Worm (Caenorhabditis elegans) whole organism, L1 larva: ENCODE results near the gene cest-6.
A peak's percentile ranks its signal among the peaks of the same experiment; 100 is the strongest.

Source experiments
- C04F5.9 ChIP-seq: sonication (generic microtip); optimal IDR thresholded peaks from 2 replicates; lab custom pipeline; 2016; ENCODE audit warnings: missing genetic modification characterization, missing compliant biosample characterization
- F16B12.6 ChIP-seq: fragments of 150-350 bp; optimal IDR thresholded peaks from 2 replicates; lab custom pipeline; 2014; ENCODE audit warnings: missing biosample characterization, missing genetic modification characterization
- Y116A8C.19 ChIP-seq: sonication (generic microtip); optimal IDR thresholded peaks from 2 replicates; lab custom pipeline; 2016; ENCODE audit warnings: missing compliant biosample characterization, missing genetic modification characterization, borderline replicate concordance
- alr-1 ChIP-seq: fragments of 200-800 bp; sonication (Bioruptor generic); optimal IDR thresholded peaks from 2 replicates; lab custom pipeline; 2018; ENCODE audit warnings: borderline replicate concordance, mild to moderate bottlenecking, missing genetic modification characterization, missing compliant biosample characterization
- aly-2 ChIP-seq: fragments of 150-350 bp; optimal IDR thresholded peaks from 2 replicates; lab custom pipeline; 2014; ENCODE audit warnings: missing biosample characterization, missing genetic modification characterization
- ceh-8 ChIP-seq: fragments of 200-800 bp; sonication (Bioruptor generic); optimal IDR thresholded peaks from 2 replicates; lab custom pipeline; 2018; ENCODE audit warnings: mild to moderate bottlenecking, missing genetic modification characterization, moderate library complexity, missing compliant biosample characterization
- ceh-82 ChIP-seq, 3 experiments: fragments of 150-350 bp in 1 of 3; sonication (generic microtip) in 2 of 3; optimal IDR thresholded peaks; 2 replicates each; lab custom pipeline; 2014 to 2017; ENCODE audit warnings: missing biosample characterization in 3 of 3, missing genetic modification characterization in 3 of 3
- ceh-88 ChIP-seq: fragments of 200-800 bp; sonication (Bioruptor generic); IDR thresholded peaks from 2 replicates; pipeline ENCODE4 v1.3.6; 2022; ENCODE audit warnings: missing genetic modification characterization, missing compliant biosample characterization
- ceh-90 ChIP-seq: sonication (generic microtip); optimal IDR thresholded peaks from 2 replicates; lab custom pipeline; 2016; ENCODE audit warnings: missing genetic modification characterization, missing compliant biosample characterization
- ces-1 ChIP-seq: fragments of 150-350 bp; optimal IDR thresholded peaks from 2 replicates; lab custom pipeline; 2014; ENCODE audit warnings: missing biosample characterization, missing genetic modification reagents, missing genetic modification characterization
- dsc-1 ChIP-seq: sonication (generic microtip); optimal IDR thresholded peaks from 2 replicates; lab custom pipeline; 2016; ENCODE audit warnings: mild to moderate bottlenecking, missing genetic modification characterization, missing compliant biosample characterization
- efl-1 ChIP-seq, 4 experiments: fragments of 150-350 bp; optimal IDR thresholded peaks in 3 of 4; peaks in 1 of 4; 1 replicate in 1 of 4; 2 replicates in 3 of 4; lab custom pipeline; 2014; ENCODE audit warnings: missing biosample characterization in 2 of 4, missing genetic modification characterization in 2 of 4, missing genetic modification reagents in 2 of 4
- egl-13 ChIP-seq: sonication (generic microtip); optimal IDR thresholded peaks from 2 replicates; lab custom pipeline; 2016; ENCODE audit warnings: missing genotype, missing genetic modification reagents, missing genetic modification characterization, missing compliant biosample characterization
- egl-27 ChIP-seq, 2 experiments: fragments of 150-350 bp in 1 of 2; sonication (generic microtip); optimal IDR thresholded peaks; 3 replicates each; lab custom pipeline; 2017 to 2018; ENCODE audit warnings: missing biosample characterization in 2 of 2, missing genetic modification characterization in 2 of 2, missing genetic modification reagents in 2 of 2
- elt-3 ChIP-seq, 6 experiments: fragments of 150-350 bp in 1 of 6; sonication (generic microtip); optimal IDR thresholded peaks; 2 replicates each; lab custom pipeline; 2017 to 2018; ENCODE audit warnings: missing biosample characterization in 6 of 6, missing genetic modification characterization in 6 of 6, inconsistent platforms in 1 of 6
- fkh-10 ChIP-seq: sonication (generic microtip); optimal IDR thresholded peaks from 2 replicates; lab custom pipeline; 2017; ENCODE audit warnings: missing biosample characterization, missing genetic modification reagents, missing genetic modification characterization
- fkh-8 ChIP-seq: sonication (generic microtip); optimal IDR thresholded peaks from 2 replicates; lab custom pipeline; 2016; ENCODE audit warnings: mild to moderate bottlenecking, missing genetic modification characterization, missing compliant biosample characterization
- grh-1 ChIP-seq: fragments of 200-800 bp; sonication (Bioruptor generic); IDR thresholded peaks from 2 replicates; pipeline ENCODE4 v1.3.6; 2022; ENCODE audit warnings: missing genetic modification reagents, missing genetic modification characterization, missing compliant biosample characterization
- hlh-17 ChIP-seq: fragments of 200-800 bp; sonication (Bioruptor generic); optimal IDR thresholded peaks from 2 replicates; lab custom pipeline; 2018; ENCODE audit warnings: missing genetic modification characterization, mild to moderate bottlenecking, missing compliant biosample characterization, moderate library complexity, borderline replicate concordance
- hlh-4 ChIP-seq: sonication (generic microtip); optimal IDR thresholded peaks from 2 replicates; lab custom pipeline; 2016; ENCODE audit warnings: mild to moderate bottlenecking, missing genetic modification characterization, missing compliant biosample characterization
- hpl-2 ChIP-seq: fragments of 150-350 bp; optimal IDR thresholded peaks from 2 replicates; lab custom pipeline; 2014; ENCODE audit warnings: missing biosample characterization, missing genetic modification reagents, missing genetic modification characterization
- irx-1 ChIP-seq: sonication (generic microtip); optimal IDR thresholded peaks from 2 replicates; lab custom pipeline; 2016; ENCODE audit warnings: missing genetic modification characterization, missing compliant biosample characterization
- jun-1 ChIP-seq: fragments of 150-350 bp; optimal IDR thresholded peaks from 2 replicates; lab custom pipeline; 2014; ENCODE audit warnings: missing biosample characterization, missing genetic modification reagents, missing genetic modification characterization
- lin-14 ChIP-seq: fragments of 200-800 bp; sonication (Bioruptor generic); optimal IDR thresholded peaks from 2 replicates; lab custom pipeline; 2018; ENCODE audit warnings: mild to moderate bottlenecking, missing genetic modification characterization, moderate library complexity, missing compliant biosample characterization
- lin-15B ChIP-seq: fragments of 150-350 bp; sonication (generic microtip); optimal IDR thresholded peaks from 3 replicates; lab custom pipeline; 2014; ENCODE audit warnings: missing biosample characterization, missing genetic modification characterization
- lin-35 ChIP-seq, 2 experiments: fragments of 150-350 bp; optimal IDR thresholded peaks; 2 replicates each; lab custom pipeline; 2014; ENCODE audit warnings: missing biosample characterization in 2 of 2, missing genetic modification characterization in 2 of 2, missing genetic modification reagents in 2 of 2
- lin-39 ChIP-seq: fragments of 150-350 bp; optimal IDR thresholded peaks from 2 replicates; lab custom pipeline; 2014; ENCODE audit warnings: missing biosample characterization, missing genetic modification reagents, missing genetic modification characterization
- lir-3 ChIP-seq: sonication (generic microtip); optimal IDR thresholded peaks from 2 replicates; lab custom pipeline; 2016; ENCODE audit warnings: mild to moderate bottlenecking, missing genetic modification characterization, moderate library complexity, missing compliant biosample characterization; ENCODE audit not compliant: poor library complexity
- lsy-2 ChIP-seq, 2 experiments: fragments of 150-350 bp; optimal IDR thresholded peaks; 2 replicates each; lab custom pipeline; 2014; ENCODE audit warnings: missing biosample characterization in 2 of 2, missing genetic modification characterization in 2 of 2
- mdl-1 ChIP-seq, 2 experiments: fragments of 150-350 bp; optimal IDR thresholded peaks; 2 replicates each; lab custom pipeline; 2014 to 2017; ENCODE audit warnings: missing biosample characterization in 2 of 2, missing genetic modification characterization in 2 of 2, inconsistent platforms in 1 of 2
- mep-1 ChIP-seq: fragments of 150-350 bp; optimal IDR thresholded peaks from 2 replicates; lab custom pipeline; 2014; ENCODE audit warnings: missing biosample characterization, missing genetic modification characterization
- nhr-19 ChIP-seq: fragments of 200-800 bp; sonication (Bioruptor generic); conservative IDR thresholded peaks from 2 replicates; pipeline ENCODE4 v1.3.6; 2022; ENCODE audit warnings: missing genetic modification characterization, missing compliant biosample characterization
- nhr-20 ChIP-seq: sonication (generic microtip); optimal IDR thresholded peaks from 2 replicates; lab custom pipeline; 2016; ENCODE audit warnings: mild to moderate bottlenecking, missing genetic modification characterization, missing compliant biosample characterization
- nhr-28 ChIP-seq: fragments of 150-350 bp; optimal IDR thresholded peaks from 2 replicates; lab custom pipeline; 2014; ENCODE audit warnings: missing biosample characterization, missing genetic modification characterization
- nhr-71 ChIP-seq: sonication (generic microtip); optimal IDR thresholded peaks from 2 replicates; lab custom pipeline; 2016; ENCODE audit warnings: mild to moderate bottlenecking, missing genetic modification characterization, moderate library complexity, missing compliant biosample characterization
- nhr-76 ChIP-seq: sonication (generic microtip); optimal IDR thresholded peaks from 2 replicates; lab custom pipeline; 2017; ENCODE audit warnings: missing biosample characterization, missing genetic modification characterization
- nhr-85 ChIP-seq: sonication (generic microtip); peaks from one replicate; lab custom pipeline; 2016; ENCODE audit warnings: missing genetic modification characterization, inconsistent platforms, missing compliant biosample characterization
- nhr-90 ChIP-seq: sonication (generic microtip); optimal IDR thresholded peaks from 2 replicates; lab custom pipeline; 2016; ENCODE audit warnings: mild to moderate bottlenecking, missing genetic modification characterization, missing compliant biosample characterization; ENCODE audit not compliant: poor library complexity
- pax-3 ChIP-seq: fragments of 200-800 bp; sonication (Bioruptor generic); optimal IDR thresholded peaks from 2 replicates; lab custom pipeline; 2018; ENCODE audit warnings: mild to moderate bottlenecking, missing genetic modification characterization, moderate library complexity, missing compliant biosample characterization
- pqm-1 ChIP-seq: sonication (generic microtip); optimal IDR thresholded peaks from 3 replicates; lab custom pipeline; 2017; ENCODE audit warnings: missing biosample characterization, missing genetic modification characterization
- snpc-4 ChIP-seq: fragments of 150-350 bp; optimal IDR thresholded peaks from 2 replicates; lab custom pipeline; 2014; ENCODE audit warnings: missing biosample characterization, missing genetic modification characterization
- sptf-1 ChIP-seq: fragments of 150-350 bp; optimal IDR thresholded peaks from 2 replicates; lab custom pipeline; 2014; ENCODE audit warnings: missing biosample characterization, missing genetic modification characterization
- tlp-1 ChIP-seq: fragments of 150-350 bp; optimal IDR thresholded peaks from 2 replicates; lab custom pipeline; 2014; ENCODE audit warnings: missing biosample characterization, missing genetic modification characterization
- unc-130 ChIP-seq: fragments of 150-350 bp; optimal IDR thresholded peaks from 2 replicates; lab custom pipeline; 2017; ENCODE audit warnings: missing biosample characterization, missing genetic modification characterization, inconsistent platforms
- unc-30 ChIP-seq: sonication (generic microtip); optimal IDR thresholded peaks from 2 replicates; lab custom pipeline; 2017; ENCODE audit warnings: missing biosample characterization, missing genetic modification characterization
- unc-98 ChIP-seq: fragments of 200-800 bp; sonication (Bioruptor generic); IDR thresholded peaks from 2 replicates; pipeline ENCODE4 v1.3.6; 2022; ENCODE audit warnings: missing genetic modification characterization, missing compliant biosample characterization
- xbp-1 ChIP-seq: sonication (generic microtip); optimal IDR thresholded peaks from 2 replicates; lab custom pipeline; 2016; ENCODE audit warnings: missing genetic modification characterization, missing compliant biosample characterization
- zag-1 ChIP-seq: fragments of 150-350 bp; optimal IDR thresholded peaks from 2 replicates; lab custom pipeline; 2014; ENCODE audit warnings: missing biosample characterization, missing genetic modification characterization
- zip-4 ChIP-seq: fragments of 200-800 bp; sonication (Bioruptor generic); optimal IDR thresholded peaks from 2 replicates; lab custom pipeline; 2018; ENCODE audit warnings: mild to moderate bottlenecking, missing genetic modification characterization, moderate library complexity, missing compliant biosample characterization
- ztf-11 ChIP-seq, 2 experiments: sonication (generic microtip); optimal IDR thresholded peaks; 2 replicates each; lab custom pipeline; 2016 to 2017; ENCODE audit warnings: missing genetic modification characterization in 2 of 2, missing biosample characterization in 1 of 2, missing compliant biosample characterization in 1 of 2
- ztf-4 ChIP-seq: fragments of 150-350 bp; optimal IDR thresholded peaks from 2 replicates; lab custom pipeline; 2014; ENCODE audit warnings: missing biosample characterization, missing genetic modification characterization

The cest-6 gene

DNA sequence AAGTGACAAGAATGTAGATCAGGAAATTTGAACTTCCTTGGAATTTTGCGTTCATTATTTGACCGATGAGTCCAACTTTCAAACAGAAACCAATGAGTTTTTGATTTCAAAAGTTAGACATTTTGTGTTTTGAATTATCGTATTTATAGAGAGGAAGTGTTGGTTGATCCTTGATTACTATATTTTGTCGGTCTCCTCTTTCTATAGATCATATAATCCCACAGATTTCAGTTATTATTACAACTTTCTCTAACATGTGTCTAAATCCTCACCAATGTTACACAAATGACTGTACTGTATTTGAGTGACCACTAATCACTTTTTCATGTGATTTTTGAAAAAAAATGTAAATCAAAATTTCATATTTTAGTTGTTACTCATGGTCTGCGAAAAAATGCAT is 36.2 kb upstream of the cest-6 start, which contains the start of gene B0478.3:
B0478.3 (minus strand) TSS at position 101 of the 400 bp plus-strand sequence.
- TF ChIP-seq elt-3 (tag; optimal IDR thresholded peaks at IDR 0.05; lab: Kevin White, UChicago) (no peak), irx-1 (tag; lab: Kevin White, UChicago) (no peak)

DNA sequence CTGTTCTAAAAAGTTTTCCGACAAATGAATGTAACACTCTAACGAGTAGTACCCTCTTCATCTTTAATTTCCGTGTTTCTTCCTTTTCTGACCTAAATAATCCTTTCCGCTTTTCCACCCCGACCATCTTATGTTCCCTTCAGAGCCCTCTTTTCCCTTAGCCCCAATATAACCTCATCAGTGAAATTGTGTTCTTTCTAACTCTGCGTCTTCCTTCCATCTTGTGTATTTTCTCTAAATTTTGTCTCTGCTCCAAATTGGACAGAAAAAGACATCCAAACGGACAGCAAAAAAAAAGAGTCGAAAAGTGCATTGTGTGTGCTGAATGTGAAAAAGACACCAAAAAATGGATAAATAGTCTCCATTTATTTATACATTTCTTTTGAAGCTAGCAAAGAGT is 31.2 kb upstream of the cest-6 start:
- TF ChIP-seq Y116A8C.19 (tag; lab: Kevin White, UChicago): no peak
- no peak for TF ChIP-seq unc-98 (GFP tag; lab: Robert Waterston, UW)
- TF ChIP-seq fkh-8 (tag; lab: Kevin White, UChicago): no peak
- TF ChIP-seq nhr-19: no peak
- TF ChIP-seq nhr-85 (tag; lab: Kevin White, UChicago): no peak
- no peak for TF ChIP-seq egl-27 (tag; optimal IDR thresholded peaks at IDR 0.05; lab: Kevin White, UChicago)
- peak; percentile 29 for TF ChIP-seq fkh-10 (GFP tag; lab: Kevin White, UChicago)
- TF ChIP-seq ztf-11 (tag; optimal IDR thresholded peaks at IDR 0.05; lab: Kevin White, UChicago): no peak
- TF ChIP-seq aly-2 (tag; lab: Kevin White, UChicago): no peak
- no peak for TF ChIP-seq tlp-1
- no peak for TF ChIP-seq xbp-1 (tag; lab: Kevin White, UChicago)
- TF ChIP-seq alr-1 (tag; lab: Kevin White, UChicago): no peak
- no peak for TF ChIP-seq unc-30 (tag; lab: Kevin White, UChicago)
- no peak for TF ChIP-seq lir-3
- TF ChIP-seq ztf-4 (tag; lab: Kevin White, UChicago): no peak
- TF ChIP-seq efl-1 (optimal IDR thresholded peaks at IDR 0.05; lab: Kevin White, UChicago): no peak
- TF ChIP-seq efl-1 (GFP tag; optimal IDR thresholded peaks at IDR 0.05 in 1 of 2; lab: Kevin White, UChicago): no peak
- TF ChIP-seq unc-130 (tag; lab: Kevin White, UChicago): no peak
- no peak for TF ChIP-seq hpl-2 (GFP tag; lab: Kevin White, UChicago)
- no peak for TF ChIP-seq mep-1
- no peak for TF ChIP-seq mdl-1 (tag; optimal IDR thresholded peaks at IDR 0.05; lab: Kevin White, UChicago)
- no peak for TF ChIP-seq dsc-1
- TF ChIP-seq lin-39 (tag; lab: Kevin White, UChicago): no peak
- peak in 1 of 3 experiments; percentile 16 for TF ChIP-seq ceh-82 (tag; optimal IDR thresholded peaks at IDR 0.05; lab: Kevin White, UChicago)
- TF ChIP-seq lin-35 (GFP tag; optimal IDR thresholded peaks at IDR 0.05; lab: Kevin White, UChicago): no peak
- TF ChIP-seq ceh-88 (GFP tag; lab: Robert Waterston, UW): no peak
- TF ChIP-seq ceh-90 (tag; lab: Kevin White, UChicago): no peak
- TF ChIP-seq F16B12.6 (tag; lab: Kevin White, UChicago): no peak
- TF ChIP-seq nhr-28: no peak
- no peak for TF ChIP-seq nhr-20
- peak; percentile 4 for TF ChIP-seq ces-1
- TF ChIP-seq sptf-1 (tag; lab: Kevin White, UChicago): no peak
- TF ChIP-seq pqm-1 (tag; lab: Kevin White, UChicago): no peak
- TF ChIP-seq jun-1 (tag; lab: Kevin White, UChicago): no peak
- no peak for TF ChIP-seq pax-3 (tag; lab: Kevin White, UChicago)
- no peak for TF ChIP-seq nhr-76
- no peak for TF ChIP-seq ceh-8 (GFP tag; lab: Kevin White, UChicago)
- peak; percentile 37 for TF ChIP-seq zag-1 (tag; lab: Kevin White, UChicago)
- no peak for TF ChIP-seq snpc-4
- TF ChIP-seq hlh-17: no peak
- TF ChIP-seq egl-13: no peak
- no peak for TF ChIP-seq nhr-90 (tag; lab: Kevin White, UChicago)
- peak; percentile 78 for TF ChIP-seq lin-14 (GFP tag; lab: Kevin White, UChicago)
- TF ChIP-seq lsy-2 (tag; optimal IDR thresholded peaks at IDR 0.05; lab: Kevin White, UChicago): peak in 1 of 2 experiments; percentile 17
- no peak for TF ChIP-seq grh-1
- no peak for TF ChIP-seq C04F5.9 (tag; lab: Kevin White, UChicago)
- TF ChIP-seq zip-4 (GFP tag; lab: Kevin White, UChicago): no peak
- TF ChIP-seq hlh-4 (tag; lab: Kevin White, UChicago): no peak
- TF ChIP-seq lin-15B (tag; lab: Kevin White, UChicago): no peak
- TF ChIP-seq nhr-71 (tag; lab: Kevin White, UChicago): no peak
